Worm (Caenorhabditis elegans) whole organism, L2 larva: ENCODE measurements around the gene B0238.9.

ENCODE experiments used
- ZK546.5 ChIP-seq: sonication (generic microtip); optimal IDR thresholded peaks from 2 replicates; lab custom pipeline; 2017; ENCODE audit warnings: missing biosample characterization, missing genetic modification characterization
- egl-27 ChIP-seq: sonication (generic microtip); optimal IDR thresholded peaks from 3 replicates; lab custom pipeline; 2017; ENCODE audit warnings: missing biosample characterization, missing genetic modification reagents, missing genetic modification characterization
- fos-1 ChIP-seq: fragments of 150-350 bp; optimal IDR thresholded peaks from 2 replicates; lab custom pipeline; 2014; ENCODE audit warnings: missing biosample characterization, missing genetic modification characterization
- gmeb-1 ChIP-seq: fragments of 150-350 bp; optimal IDR thresholded peaks from 2 replicates; lab custom pipeline; 2014; ENCODE audit warnings: missing biosample characterization, missing genetic modification characterization
- lin-39 ChIP-seq: fragments of 150-350 bp; optimal IDR thresholded peaks from 2 replicates; lab custom pipeline; 2014; ENCODE audit warnings: missing biosample characterization, missing genetic modification reagents, missing genetic modification characterization
- mdl-1 ChIP-seq, 2 experiments: fragments of 150-350 bp in 1 of 2; sonication (generic microtip) in 1 of 2; optimal IDR thresholded peaks; 2 replicates each; lab custom pipeline; 2017; ENCODE audit warnings: missing biosample characterization in 2 of 2, missing genetic modification characterization in 2 of 2
- nhr-77 ChIP-seq: fragments of 150-350 bp; optimal IDR thresholded peaks from 2 replicates; lab custom pipeline; 2014; ENCODE audit warnings: missing biosample characterization, missing genetic modification characterization

- TF ChIP-seq gmeb-1 (tag; lab: Kevin White, UChicago) (no peak), lin-39 (tag; lab: Kevin White, UChicago) (no peak), nhr-77 (tag; lab: Kevin White, UChicago) (no peak), fos-1 (no peak), ZK546.5 (tag; lab: Kevin White, UChicago) (no peak), egl-27 (no peak), mdl-1 (tag; optimal IDR thresholded peaks at IDR 0.05; lab: Kevin White, UChicago) (no peak)
These were observed 26.5 kb upstream of the B0238.9 start for ce11 chrV:5304366-5304765.
